Worm (Caenorhabditis elegans) whole organism, mixed stage, embryonic: ENCODE data around the gene K01A12.3.

Experiments
- lin-32 ChIP-seq: fragments of 200-800 bp; sonication (Bioruptor generic); optimal IDR thresholded peaks from 2 replicates; lab custom pipeline; 2018; ENCODE audit warnings: mild to moderate bottlenecking, missing genetic modification characterization, missing compliant biosample characterization
- lsy-2 ChIP-seq: fragments of 150-350 bp; optimal IDR thresholded peaks from 2 replicates; lab custom pipeline; 2014; ENCODE audit warnings: missing biosample characterization, missing genetic modification characterization
- nhr-12 ChIP-seq: fragments of 150-350 bp; optimal IDR thresholded peaks from 2 replicates; lab custom pipeline; 2014; ENCODE audit warnings: missing biosample characterization, missing genetic modification characterization
- unc-39 ChIP-seq: fragments of 150-350 bp; optimal IDR thresholded peaks from 2 replicates; lab custom pipeline; 2014; ENCODE audit warnings: missing biosample characterization, missing genetic modification characterization

DNA sequence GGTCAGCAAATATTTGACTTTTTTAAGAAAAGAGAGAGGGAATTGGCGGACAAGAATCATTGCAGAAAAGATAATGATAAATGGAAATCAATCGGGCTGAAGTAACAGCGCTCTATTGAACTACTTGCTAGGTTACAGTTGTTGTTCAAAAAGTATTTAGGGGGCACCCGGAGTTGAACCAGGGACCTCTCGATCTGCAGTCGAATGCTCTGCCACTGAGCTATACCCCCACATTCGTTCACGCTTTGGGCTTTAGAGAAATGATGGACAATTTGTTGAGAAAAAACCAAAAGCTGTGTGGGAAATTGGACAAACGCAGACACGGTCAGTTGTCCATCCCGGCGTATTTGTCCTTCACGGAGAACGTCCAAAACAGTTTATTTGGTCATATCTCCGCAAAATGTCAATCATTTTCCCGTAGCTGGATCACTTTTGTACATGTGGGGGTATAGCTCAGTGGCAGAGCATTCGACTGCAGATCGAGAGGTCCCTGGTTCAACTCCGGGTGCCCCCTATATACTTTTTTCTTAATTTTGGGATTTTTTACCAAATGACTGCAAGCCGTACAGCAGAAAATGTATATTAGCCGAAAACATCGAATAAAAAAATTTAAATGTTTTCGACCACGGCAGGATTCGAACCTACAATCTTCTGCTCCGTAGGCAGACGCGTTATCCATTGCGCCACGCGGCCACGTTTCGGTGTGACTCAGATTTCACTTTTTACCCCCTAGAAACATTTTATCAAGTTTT lies 974 bp downstream of the K01A12.3 start:
- TF ChIP-seq nhr-12 (tag; lab: Kevin White, UChicago) (no peak), lin-32 (GFP tag; lab: Kevin White, UChicago) (no peak), lsy-2 (no peak), unc-39 (no peak)
